Fruit fly (Drosophila melanogaster): Measurements from ENCODE around the gene schuy.

- TF ChIP-seq Opbp (GFP tag; IDR thresholded peaks at IDR 0.05; ENCODE audit: partially characterized antibody): no peak
- TF ChIP-seq Dad (GFP tag; optimal IDR thresholded peaks at IDR 0.05): no peak
- no peak for TF ChIP-seq da (GFP tag; optimal IDR thresholded peaks at IDR 0.05)
- no peak for TF ChIP-seq Sin3A (optimal IDR thresholded peaks at IDR 0.05)
- TF ChIP-seq eyg (GFP tag; optimal IDR thresholded peaks at IDR 0.05): no peak
- no peak for TF ChIP-seq CG17359 (tag; optimal IDR thresholded peaks at IDR 0.05)
- TF ChIP-seq MBD-R2 (GFP tag; IDR thresholded peaks at IDR 0.05): no peak
- TF ChIP-seq Abd-B (GFP tag; optimal IDR thresholded peaks at IDR 0.05): no peak
- TF ChIP-seq CG13894 (tag; optimal IDR thresholded peaks at IDR 0.05): no peak
Observed at dm6 chr3L:20027735-20028134, 41.8 kb downstream of the schuy start, which contains the start of gene CG14183.

Data from whole organism, embryonic.